Worm (Caenorhabditis elegans): ENCODE data around the gene srsy-1.

DNA sequence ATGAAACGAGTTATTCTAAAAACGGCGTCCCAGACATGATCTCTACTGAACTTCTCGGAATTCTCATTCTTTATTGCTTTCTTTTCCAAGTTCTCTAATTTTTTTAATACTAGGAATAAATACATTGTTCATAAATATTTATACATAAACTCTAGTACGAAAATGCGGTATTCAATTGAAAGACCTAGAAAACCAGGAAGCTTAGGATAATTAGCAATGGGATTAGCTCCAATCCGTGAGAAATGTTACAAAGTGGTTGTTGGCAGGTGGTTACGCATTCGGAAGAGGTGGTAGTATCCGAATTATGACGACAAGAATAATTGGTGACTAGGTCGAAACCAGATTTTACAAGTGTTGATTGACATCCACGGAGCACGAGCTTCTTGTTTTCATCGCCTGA is 48.9 kb upstream of the srsy-1 start:
- TF ChIP-seq Y56A3A.18 (GFP tag; IDR thresholded peaks at IDR 0.05) (no peak), nfya-2 (GFP tag; IDR thresholded peaks at IDR 0.05) (no peak), lin-54 (GFP tag; optimal IDR thresholded peaks at IDR 0.05) (no peak), unc-130 (GFP tag; optimal IDR thresholded peaks at IDR 0.05) (no peak), gei-17 (GFP tag; optimal IDR thresholded peaks at IDR 0.05) (no peak), egrh-3 (GFP tag; IDR thresholded peaks at IDR 0.05) (no peak), F37B4.10 (GFP tag; IDR thresholded peaks at IDR 0.05) (no peak), sptf-2 (GFP tag; optimal IDR thresholded peaks at IDR 0.05) (no peak), mcd-1 (GFP tag; IDR thresholded peaks at IDR 0.05) (no peak), F49E8.2 (tag; optimal IDR thresholded peaks at IDR 0.05; ENCODE audit: insufficient read depth) (no peak), lir-1 (GFP tag; conservative IDR thresholded peaks at IDR 0.05) (no peak), D2030.7 (GFP tag; IDR thresholded peaks at IDR 0.05) (no peak), T07F8.4 (tag; optimal IDR thresholded peaks at IDR 0.05) (no peak), unc-62 (GFP tag; optimal IDR thresholded peaks at IDR 0.05) (no peak)

Data from whole organism, young adult.